Worm (Caenorhabditis elegans) whole organism, L4 larva: Measurements from ENCODE around the gene F18E9.7.
"Not testable (repeated sequence)": the region's sequence is repeated elsewhere in the genome, so short reads cannot be mapped to it uniquely, and the experiment has no call there.

Experiments
- D1046.2 ChIP-seq: fragments of 200-800 bp; sonication (Bioruptor generic); IDR thresholded peaks from 2 replicates; pipeline ENCODE4 v1.3.6; 2022; ENCODE audit warnings: missing genetic modification characterization, missing compliant biosample characterization
- F26F4.8 ChIP-seq: fragments of 200-800 bp; sonication (Bioruptor generic); conservative IDR thresholded peaks from 2 replicates; pipeline ENCODE4 v1.3.6; 2022; ENCODE audit warnings: missing genetic modification characterization, missing compliant biosample characterization
- F37D6.2 ChIP-seq: sonication (generic microtip); optimal IDR thresholded peaks from 2 replicates; lab custom pipeline; 2016; ENCODE audit warnings: mild to moderate bottlenecking, missing genetic modification characterization, missing compliant biosample characterization
- T26A8.4 ChIP-seq: fragments of 200-800 bp; sonication (Bioruptor generic); IDR thresholded peaks from 2 replicates; pipeline ENCODE4 v1.3.6; 2022; ENCODE audit warnings: missing genetic modification characterization, missing compliant biosample characterization
- Y48G9A.11 ChIP-seq: fragments of 200-800 bp; sonication (Bioruptor generic); IDR thresholded peaks from 2 replicates; pipeline ENCODE4 v1.3.6; 2022; ENCODE audit warnings: missing genetic modification reagents, missing genetic modification characterization, missing compliant biosample characterization
- Y5F2A.4 ChIP-seq: fragments of 200-800 bp; sonication (Bioruptor generic); optimal IDR thresholded peaks from 2 replicates; lab custom pipeline; 2018; ENCODE audit warnings: mild to moderate bottlenecking, missing genetic modification characterization, missing compliant biosample characterization
- ZK546.5 ChIP-seq, 2 experiments: sonication (generic microtip); optimal IDR thresholded peaks; 2 replicates each; lab custom pipeline; 2017; ENCODE audit warnings: missing biosample characterization in 2 of 2, missing genetic modification characterization in 2 of 2
- aly-2 ChIP-seq: sonication (generic microtip); optimal IDR thresholded peaks from 2 replicates; lab custom pipeline; 2018; ENCODE audit warnings: missing biosample characterization, missing genetic modification characterization
- attf-4 ChIP-seq: sonication (generic microtip); optimal IDR thresholded peaks from 3 replicates; lab custom pipeline; 2017; ENCODE audit warnings: missing biosample characterization, missing genetic modification characterization
- ceh-20 ChIP-seq: fragments of 200-800 bp; sonication (Bioruptor generic); IDR thresholded peaks from 2 replicates; pipeline ENCODE4 v1.3.6; 2022; ENCODE audit warnings: missing genetic modification reagents, missing genetic modification characterization, missing compliant biosample characterization
- ceh-44 ChIP-seq: fragments of 200-800 bp; sonication (Bioruptor generic); IDR thresholded peaks from 2 replicates; pipeline ENCODE4 v1.3.6; 2022; ENCODE audit warnings: missing genetic modification reagents, missing genetic modification characterization, missing compliant biosample characterization
- daf-19 ChIP-seq: fragments of 200-800 bp; sonication (Bioruptor generic); conservative IDR thresholded peaks from 2 replicates; pipeline ENCODE4 v1.3.6; 2022; ENCODE audit warnings: missing genetic modification characterization, missing compliant biosample characterization
- daf-8 ChIP-seq: fragments of 200-800 bp; sonication (Bioruptor generic); IDR thresholded peaks from 2 replicates; pipeline ENCODE4 v1.3.6; 2022; ENCODE audit warnings: missing genetic modification characterization, missing compliant biosample characterization
- dmd-9 ChIP-seq: fragments of 200-800 bp; sonication (Bioruptor generic); IDR thresholded peaks from 2 replicates; pipeline ENCODE4 v1.3.6; 2022; ENCODE audit warnings: missing genetic modification reagents, missing genetic modification characterization, missing compliant biosample characterization
- dpl-1 ChIP-seq: fragments of 150-350 bp; optimal IDR thresholded peaks from 2 replicates; lab custom pipeline; 2014; ENCODE audit warnings: missing biosample characterization, missing genetic modification reagents, missing genetic modification characterization
- duxl-1 ChIP-seq: sonication (generic microtip); optimal IDR thresholded peaks from 2 replicates; lab custom pipeline; 2016; ENCODE audit warnings: mild to moderate bottlenecking, missing genetic modification characterization, moderate library complexity, missing compliant biosample characterization; ENCODE audit not compliant: poor library complexity
- dve-1 ChIP-seq: sonication (generic microtip); optimal IDR thresholded peaks from 2 replicates; lab custom pipeline; 2017; ENCODE audit warnings: antibody characterized with exemption, mild to moderate bottlenecking, missing genetic modification characterization, missing compliant biosample characterization; ENCODE audit not compliant: insufficient read depth
- egl-27 ChIP-seq: sonication (generic microtip); optimal IDR thresholded peaks from 3 replicates; lab custom pipeline; 2017; ENCODE audit warnings: missing biosample characterization, missing genetic modification reagents, missing genetic modification characterization
- hif-1 ChIP-seq, 2 experiments: sonication (generic microtip); optimal IDR thresholded peaks; 2 replicates each; lab custom pipeline; 2016 to 2017; ENCODE audit warnings: missing compliant biosample characterization in 2 of 2, missing genetic modification characterization in 2 of 2, missing genetic modification reagents in 2 of 2, missing genotype in 2 of 2, mild to moderate bottlenecking in 1 of 2
- hlh-11 ChIP-seq: fragments of 200-800 bp; sonication (Bioruptor generic); optimal IDR thresholded peaks from 2 replicates; lab custom pipeline; 2018; ENCODE audit warnings: mild to moderate bottlenecking, missing genetic modification characterization, missing compliant biosample characterization
- hlh-30 ChIP-seq: sonication (generic microtip); optimal IDR thresholded peaks from 2 replicates; lab custom pipeline; 2017; ENCODE audit warnings: antibody characterized with exemption, mild to moderate bottlenecking, missing genetic modification characterization, missing compliant biosample characterization; ENCODE audit not compliant: insufficient read depth
- jun-1 ChIP-seq: fragments of 150-350 bp; optimal IDR thresholded peaks from 2 replicates; lab custom pipeline; 2014; ENCODE audit warnings: missing biosample characterization, missing genetic modification reagents, missing genetic modification characterization
- lim-7 ChIP-seq: fragments of 200-800 bp; sonication (Bioruptor generic); IDR thresholded peaks from 2 replicates; pipeline ENCODE4 v1.3.6; 2022; ENCODE audit warnings: missing genetic modification characterization, missing compliant biosample characterization
- lin-1 ChIP-seq: fragments of 200-800 bp; sonication (Bioruptor generic); IDR thresholded peaks from 2 replicates; pipeline ENCODE4 v1.3.6; 2022; ENCODE audit warnings: missing genetic modification reagents, missing genetic modification characterization, missing compliant biosample characterization
- lin-15B ChIP-seq: fragments of 150-350 bp; sonication (generic microtip); optimal IDR thresholded peaks from 3 replicates; lab custom pipeline; 2014; ENCODE audit warnings: missing biosample characterization, missing genetic modification characterization
- lin-29 ChIP-seq: fragments of 200-800 bp; sonication (Bioruptor generic); IDR thresholded peaks from 2 replicates; pipeline ENCODE4 v1.3.6; 2022; ENCODE audit warnings: missing genetic modification reagents, missing genetic modification characterization, missing compliant biosample characterization
- lin-38 ChIP-seq: fragments of 200-800 bp; sonication (Bioruptor generic); IDR thresholded peaks from 2 replicates; pipeline ENCODE4 v1.3.6; 2022; ENCODE audit warnings: missing genetic modification reagents, missing genetic modification characterization, missing compliant biosample characterization
- lin-39 ChIP-seq: fragments of 150-350 bp; optimal IDR thresholded peaks from 2 replicates; lab custom pipeline; 2014; ENCODE audit warnings: missing biosample characterization, missing genetic modification reagents, missing genetic modification characterization
- lir-3 ChIP-seq: sonication (generic microtip); optimal IDR thresholded peaks from 2 replicates; lab custom pipeline; 2016; ENCODE audit warnings: mild to moderate bottlenecking, missing genetic modification characterization, missing compliant biosample characterization
- lsy-2 ChIP-seq, 2 experiments: fragments of 150-350 bp in 1 of 2; sonication (generic microtip) in 1 of 2; optimal IDR thresholded peaks; 2 replicates each; lab custom pipeline; 2014 to 2017; ENCODE audit warnings: missing biosample characterization in 2 of 2, missing genetic modification characterization in 2 of 2
- madf-9 ChIP-seq: fragments of 200-800 bp; sonication (Bioruptor generic); conservative IDR thresholded peaks from 2 replicates; pipeline ENCODE4 v1.3.6; 2022; ENCODE audit warnings: missing genetic modification reagents, missing genetic modification characterization, missing compliant biosample characterization
- mes-2 ChIP-seq: sonication (generic microtip); optimal IDR thresholded peaks from 2 replicates; lab custom pipeline; 2016; ENCODE audit warnings: missing genotype, mild to moderate bottlenecking, missing genetic modification characterization, missing compliant biosample characterization; ENCODE audit not compliant: poor library complexity, severe bottlenecking
- nhr-48 ChIP-seq: sonication (generic microtip); optimal IDR thresholded peaks from 2 replicates; lab custom pipeline; 2016; ENCODE audit warnings: mild to moderate bottlenecking, missing genetic modification characterization, missing compliant biosample characterization
- nhr-76 ChIP-seq: fragments of 150-350 bp; optimal IDR thresholded peaks from 2 replicates; lab custom pipeline; 2014; ENCODE audit warnings: missing biosample characterization, missing genetic modification characterization
- nhr-77 ChIP-seq: fragments of 150-350 bp; optimal IDR thresholded peaks from 2 replicates; lab custom pipeline; 2014; ENCODE audit warnings: missing biosample characterization, missing genetic modification characterization
- pha-4 ChIP-seq, 2 experiments: fragments of 150-350 bp in 1 of 2; fragments of 200-800 bp in 1 of 2; sonication (Bioruptor generic) in 1 of 2; IDR thresholded peaks in 1 of 2; optimal IDR thresholded peaks in 1 of 2; 2 replicates each; pipeline versions ENCODE4 v1.3.6 to Lab custom; 2014 to 2022; ENCODE audit warnings: missing genetic modification characterization in 2 of 2, missing genetic modification reagents in 2 of 2, missing biosample characterization in 1 of 2, missing compliant biosample characterization in 1 of 2
- sdz-12 ChIP-seq: fragments of 200-800 bp; sonication (Bioruptor generic); optimal IDR thresholded peaks from 2 replicates; lab custom pipeline; 2018; ENCODE audit warnings: mild to moderate bottlenecking, missing genetic modification characterization, missing compliant biosample characterization
- set-16 ChIP-seq: fragments of 200-800 bp; sonication (Bioruptor generic); IDR thresholded peaks from 2 replicates; pipeline ENCODE4 v1.3.6; 2022; ENCODE audit warnings: missing genetic modification reagents, missing genetic modification characterization, missing compliant biosample characterization
- snpc-4 ChIP-seq: fragments of 150-350 bp; optimal IDR thresholded peaks from 2 replicates; lab custom pipeline; 2014; ENCODE audit warnings: missing biosample characterization, missing genetic modification characterization
- spr-1 ChIP-seq: sonication (generic microtip); optimal IDR thresholded peaks from 2 replicates; lab custom pipeline; 2016; ENCODE audit warnings: mild to moderate bottlenecking, missing genetic modification characterization, missing compliant biosample characterization
- spr-3 ChIP-seq: fragments of 200-800 bp; sonication (Bioruptor generic); optimal IDR thresholded peaks from 2 replicates; lab custom pipeline; 2018; ENCODE audit warnings: mild to moderate bottlenecking, missing genetic modification characterization, missing compliant biosample characterization
- tag-97 ChIP-seq: fragments of 200-800 bp; sonication (Bioruptor generic); IDR thresholded peaks from 2 replicates; pipeline ENCODE4 v1.3.6; 2022; ENCODE audit warnings: missing genetic modification characterization, missing compliant biosample characterization
- tra-1 ChIP-seq: fragments of 200-800 bp; sonication (Bioruptor generic); IDR thresholded peaks from 2 replicates; pipeline ENCODE4 v1.3.6; 2022; ENCODE audit warnings: missing genetic modification reagents, missing genetic modification characterization, missing compliant biosample characterization
- vab-7 ChIP-seq: fragments of 200-800 bp; sonication (Bioruptor generic); IDR thresholded peaks from 2 replicates; pipeline ENCODE4 v1.3.6; 2022; ENCODE audit warnings: missing genetic modification reagents, missing genetic modification characterization, missing compliant biosample characterization
- zfp-3 ChIP-seq: fragments of 200-800 bp; sonication (Bioruptor generic); conservative IDR thresholded peaks from 2 replicates; pipeline ENCODE4 v1.3.6; 2022; ENCODE audit warnings: missing genetic modification reagents, missing genetic modification characterization, missing compliant biosample characterization
- zip-11 ChIP-seq: fragments of 200-800 bp; sonication (Bioruptor generic); IDR thresholded peaks from 2 replicates; pipeline ENCODE4 v1.3.6; 2022; ENCODE audit warnings: missing genetic modification characterization, missing compliant biosample characterization
- ztf-11 ChIP-seq: fragments of 150-350 bp; optimal IDR thresholded peaks from 2 replicates; lab custom pipeline; 2014; ENCODE audit warnings: missing biosample characterization, missing genetic modification characterization
- ztf-7 ChIP-seq: fragments of 150-350 bp; optimal IDR thresholded peaks from 2 replicates; lab custom pipeline; 2014; ENCODE audit warnings: missing biosample characterization, missing genetic modification characterization

F18E9.7 gene

ce11 chrX:8610606-8611005 is 13.1 kb upstream of the F18E9.7 start, which contains the start of gene K01A12.4:
Gene K01A12.4 (plus strand): TSS chrX:8610906.
- TF ChIP-seq T26A8.4; ztf-7 (tag; lab: Kevin White, UChicago); ceh-20 (GFP tag; lab: Robert Waterston, UW): not testable (repeated sequence)

- TF ChIP-seq ZK546.5 (tag; optimal IDR thresholded peaks at IDR 0.05; lab: Kevin White, UChicago) (no peak), daf-8 (GFP tag; lab: Robert Waterston, UW) (no peak), zip-11 (GFP tag; lab: Robert Waterston, UW) (no peak), dve-1 (tag; lab: Kevin White, UChicago) (peak; percentile 49), sdz-12 (GFP tag; lab: Kevin White, UChicago) (peak; percentile 12), hif-1 (tag; optimal IDR thresholded peaks at IDR 0.05; lab: Kevin White, UChicago) (no peak), aly-2 (tag; lab: Kevin White, UChicago) (no peak), hlh-30 (peak; percentile 57), spr-1 (tag; lab: Kevin White, UChicago) (peak; percentile 5), ceh-44 (peak; percentile 63; the same call in 1 of the 2 replicates), madf-9 (GFP tag; lab: Robert Waterston, UW) (peak; percentile 75), Y48G9A.11 (GFP tag; lab: Robert Waterston, UW) (no peak; the same call in 1 of the 2 replicates), nhr-76 (tag; lab: Kevin White, UChicago) (no peak), pha-4 (GFP tag; IDR thresholded peaks at IDR 0.05; lab: Robert Waterston, UW) (peak; percentile 66; the same call in 1 of the 2 replicates), pha-4 (tag; optimal IDR thresholded peaks at IDR 0.05; lab: Kevin White, UChicago) (no peak), lin-38 (GFP tag; lab: Robert Waterston, UW) (no peak; the same call in none of the 2 replicates), nhr-77 (tag; lab: Kevin White, UChicago) (no peak), vab-7 (GFP tag; lab: Robert Waterston, UW) (peak; percentile 91), lin-15B (tag; lab: Kevin White, UChicago) (no peak), tra-1 (GFP tag; lab: Robert Waterston, UW) (peak; percentile 84), ztf-11 (tag; lab: Kevin White, UChicago) (no peak), set-16 (GFP tag; lab: Robert Waterston, UW) (no peak), zfp-3 (GFP tag; lab: Robert Waterston, UW) (peak; percentile 70; the same call in 1 of the 2 replicates), jun-1 (tag; lab: Kevin White, UChicago) (no peak), lir-3 (tag; lab: Kevin White, UChicago) (peak; percentile 42), daf-19 (GFP tag; lab: Robert Waterston, UW) (0 out of 2 replicates have a peak, but pooled peaks have one; percentile 55), dpl-1 (GFP tag; lab: Kevin White, UChicago) (peak; percentile 36), ztf-7 (tag; lab: Kevin White, UChicago) (no peak), lim-7 (GFP tag; lab: Robert Waterston, UW) (peak; percentile 85), attf-4 (tag; lab: Kevin White, UChicago) (no peak), nhr-48 (tag; lab: Kevin White, UChicago) (no peak), F26F4.8 (GFP tag; lab: Robert Waterston, UW) (peak; percentile 92), hlh-11 (tag; lab: Kevin White, UChicago) (no peak), duxl-1 (tag; lab: Kevin White, UChicago) (no peak), Y5F2A.4 (GFP tag; lab: Kevin White, UChicago) (peak; percentile 22), lsy-2 (tag; optimal IDR thresholded peaks at IDR 0.05; lab: Kevin White, UChicago) (no peak), F37D6.2 (peak; percentile 14), D1046.2 (GFP tag; lab: Robert Waterston, UW) (no peak), lin-1 (GFP tag; lab: Robert Waterston, UW) (peak; percentile 69; the same call in 1 of the 2 replicates), mes-2 (peak; percentile 37), egl-27 (tag; lab: Kevin White, UChicago) (no peak), spr-3 (GFP tag; lab: Kevin White, UChicago) (peak; percentile 69), dmd-9 (no peak), lin-29 (GFP tag; lab: Robert Waterston, UW) (peak; percentile 60; the same call in 1 of the 2 replicates), lin-39 (tag; lab: Kevin White, UChicago) (no peak), tag-97 (GFP tag; lab: Robert Waterston, UW) (no peak), snpc-4 (tag; lab: Kevin White, UChicago) (no peak)
These were observed 11.2 kb upstream of the F18E9.7 start for ce11 chrX:8608756-8609155.
